Fruit fly (Drosophila melanogaster): Measurements from ENCODE around the gene CG34002.

DNA sequence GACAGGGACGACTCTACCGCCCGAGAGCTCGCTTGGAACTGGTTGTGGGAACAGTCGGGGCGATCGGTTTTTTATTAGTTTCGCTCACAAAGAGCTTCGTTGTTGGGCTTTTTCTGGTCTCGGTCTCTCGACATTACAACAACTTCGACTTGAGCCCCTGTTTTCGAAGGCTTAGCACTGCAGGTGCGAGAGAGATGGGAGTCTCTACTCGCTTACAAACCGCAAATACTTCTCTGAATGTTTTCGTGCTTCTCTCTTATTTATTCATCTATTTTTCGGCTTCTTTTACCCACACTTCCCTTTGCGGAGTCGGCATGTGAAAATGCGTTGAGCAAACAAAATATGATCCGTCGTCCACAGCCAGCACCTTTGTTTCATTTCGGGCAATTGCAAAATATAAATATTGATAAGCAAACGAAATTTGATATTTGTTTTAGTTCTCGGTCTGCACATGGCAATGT lies 37.6 kb downstream of the CG34002 start, which contains the start of gene Tsp74F:
- TF ChIP-seq N (GFP tag; optimal IDR thresholded peaks at IDR 0.05) (no peak), dl (GFP tag; optimal IDR thresholded peaks at IDR 0.05; ENCODE audit: insufficient read depth in 1 of 2, partially characterized antibody in 2 of 2) (peak in 1 of 2 experiments; percentile 10), GATAd (GFP tag; optimal IDR thresholded peaks at IDR 0.05) (no peak), Hr78 (GFP tag; optimal IDR thresholded peaks at IDR 0.05) (no peak), usp (GFP tag; optimal IDR thresholded peaks at IDR 0.05) (no peak), h (GFP tag; optimal IDR thresholded peaks at IDR 0.05) (no peak), Vsx2 (GFP tag; optimal IDR thresholded peaks at IDR 0.05; ENCODE audit: partially characterized antibody) (peak; percentile 59), fru (GFP tag; optimal IDR thresholded peaks at IDR 0.05) (no peak)

Data from whole organism, wandering third instar larva.